Worm (Caenorhabditis elegans) whole organism, L4 larva: ENCODE measurements around the gene Y46H3C.7.

ENCODE experiments used
- ces-1 ChIP-seq: fragments of 150-350 bp; sonication (generic microtip); optimal IDR thresholded peaks from 4 replicates; lab custom pipeline; 2014; ENCODE audit warnings: missing biosample characterization, missing genetic modification reagents, missing genetic modification characterization
- lin-39 ChIP-seq: fragments of 150-350 bp; optimal IDR thresholded peaks from 2 replicates; lab custom pipeline; 2014; ENCODE audit warnings: missing biosample characterization, missing genetic modification reagents, missing genetic modification characterization
- unc-62 ChIP-seq, 3 experiments: fragments of 150-350 bp in 1 of 3; sonication (generic microtip); optimal IDR thresholded peaks in 2 of 3; peaks in 1 of 3; 1 replicate in 1 of 3; 2 replicates in 2 of 3; lab custom pipeline; 2014 to 2017; ENCODE audit warnings: missing biosample characterization in 3 of 3, missing genetic modification characterization in 3 of 3, missing genetic modification reagents in 3 of 3, missing genotype in 1 of 3

ce11 chrV:1642768-1643167 is 51.1 kb downstream of the Y46H3C.7 start:
- TF ChIP-seq ces-1 (no peak), unc-62 (GFP tag; optimal IDR thresholded peaks at IDR 0.05 in 1 of 2; lab: Kevin White, UChicago) (no peak), unc-62 (tag; optimal IDR thresholded peaks at IDR 0.05; lab: Kevin White, UChicago) (no peak), lin-39 (tag; lab: Kevin White, UChicago) (no peak)
